Worm (Caenorhabditis elegans): Measurements from ENCODE around the gene F49E8.6.

F49E8.6 gene

DNA sequence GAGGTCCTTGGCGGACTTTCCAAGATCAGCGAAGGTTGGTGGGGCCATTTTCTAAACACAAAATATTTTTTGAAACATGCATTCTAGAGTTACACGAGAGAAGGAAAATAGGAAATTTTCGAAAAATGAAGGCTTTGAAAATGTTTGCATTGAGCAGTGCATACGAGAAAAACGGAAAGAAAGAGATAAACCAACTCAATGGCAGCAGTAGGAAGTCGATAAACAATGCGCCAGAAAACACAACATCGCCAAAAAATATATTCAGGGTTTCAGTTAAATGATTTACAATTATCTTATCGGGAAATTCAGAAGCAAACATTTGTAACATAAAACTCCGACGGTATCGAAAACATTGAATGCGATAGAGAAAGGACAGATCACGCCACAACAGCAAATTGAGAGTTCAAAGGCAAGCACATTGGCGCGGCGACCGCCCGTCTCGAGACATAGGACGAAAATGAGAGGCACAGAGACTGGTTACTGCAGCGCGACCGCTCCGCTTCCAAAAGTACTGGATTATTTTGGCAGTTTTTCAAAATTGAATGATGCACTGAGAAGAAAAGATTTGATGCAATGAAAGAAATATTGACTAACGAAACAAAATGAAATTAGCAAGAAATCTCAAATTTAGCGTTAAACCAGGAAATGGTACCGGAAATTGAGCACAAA, 46.5 kb downstream of the F49E8.6 start, which contains the start of the genes vdac-1 and R05G6.5 (continued):
- no peak for TF ChIP-seq bed-1 (GFP tag; IDR thresholded peaks at IDR 0.05)
- TF ChIP-seq lag-1 (GFP tag; IDR thresholded peaks at IDR 0.05): no peak
- no peak for TF ChIP-seq ceh-79 (tag; optimal IDR thresholded peaks at IDR 0.05)
- peak in 1 of 3 experiments; percentile 73 for TF ChIP-seq lin-35 (GFP tag; optimal IDR thresholded peaks at IDR 0.05)
- peak; percentile 97 for TF ChIP-seq madf-3 (GFP tag; IDR thresholded peaks at IDR 0.05)
- TF ChIP-seq F37B4.10 (GFP tag; IDR thresholded peaks at IDR 0.05): no peak
- no peak for TF ChIP-seq snpc-3.4 (tag; optimal IDR thresholded peaks at IDR 0.05)
- no peak for TF ChIP-seq hrde-1 (tag; optimal IDR thresholded peaks at IDR 0.05; ENCODE audit: borderline replicate concordance)
- no peak for TF ChIP-seq fkh-3 (tag; optimal IDR thresholded peaks at IDR 0.05)
- TF ChIP-seq unc-62 (GFP tag; optimal IDR thresholded peaks at IDR 0.05): no peak
- TF ChIP-seq F57A8.1 (GFP tag; optimal IDR thresholded peaks at IDR 0.05): no peak
- TF ChIP-seq lsy-27 (tag; optimal IDR thresholded peaks at IDR 0.05; ENCODE audit: borderline replicate concordance, insufficient read depth): no peak
- no peak for TF ChIP-seq hlh-26 (GFP tag; conservative IDR thresholded peaks at IDR 0.05)
- 0 out of 2 replicates have a peak, but pooled peaks have one; percentile 8 for TF ChIP-seq egrh-3 (GFP tag; IDR thresholded peaks at IDR 0.05)
- TF ChIP-seq cebp-1 (GFP tag; IDR thresholded peaks at IDR 0.05): no peak
- TF ChIP-seq cebp-1 (tag; optimal IDR thresholded peaks at IDR 0.05): peak; percentile 73
- no peak for TF ChIP-seq B0035.1 (tag; optimal IDR thresholded peaks at IDR 0.05)
- TF ChIP-seq snpc-4 (GFP tag; optimal IDR thresholded peaks at IDR 0.05): peak; percentile 22
- peak; percentile 17 to 58 (median 24) for TF ChIP-seq snpc-4 (tag; optimal IDR thresholded peaks at IDR 0.05)
- peak; percentile 42 for TF ChIP-seq chd-7 (tag; optimal IDR thresholded peaks at IDR 0.05)
- TF ChIP-seq nfyb-1 (GFP tag; IDR thresholded peaks at IDR 0.05): peak; percentile 44; the same call in 1 of the 2 replicates
- TF ChIP-seq tlf-1 (GFP tag; optimal IDR thresholded peaks at IDR 0.05): no peak
- TF ChIP-seq hmg-1.2 (GFP tag; IDR thresholded peaks at IDR 0.05): peak; percentile 92
- TF ChIP-seq akir-1 (GFP tag; optimal IDR thresholded peaks at IDR 0.05): no peak
- TF ChIP-seq lin-26 (GFP tag; IDR thresholded peaks at IDR 0.05): no peak
- TF ChIP-seq egl-18 (GFP tag; IDR thresholded peaks at IDR 0.05): no peak
- TF ChIP-seq him-1 (tag; optimal IDR thresholded peaks at IDR 0.05): no peak
- TF ChIP-seq mes-4 (tag; optimal IDR thresholded peaks at IDR 0.05): no peak
- TF ChIP-seq F10E7.11 (tag; optimal IDR thresholded peaks at IDR 0.05): no peak
- no peak for TF ChIP-seq ztf-22 (GFP tag; optimal IDR thresholded peaks at IDR 0.05)
- TF ChIP-seq let-607 (tag; optimal IDR thresholded peaks at IDR 0.05): peak; percentile 75 to 78

- TF ChIP-seq rpc-1 (optimal IDR thresholded peaks at IDR 0.05) (no peak), rpc-1 (tag; optimal IDR thresholded peaks at IDR 0.05) (no peak), ztf-22 (GFP tag; optimal IDR thresholded peaks at IDR 0.05) (no peak), lin-54 (GFP tag; optimal IDR thresholded peaks at IDR 0.05) (peak; percentile 21), lin-40 (tag; optimal IDR thresholded peaks at IDR 0.05) (peak; percentile 35), ceh-58 (GFP tag; IDR thresholded peaks at IDR 0.05) (no peak), hrde-1 (tag; optimal IDR thresholded peaks at IDR 0.05; ENCODE audit: borderline replicate concordance) (no peak), madf-3 (GFP tag; IDR thresholded peaks at IDR 0.05) (0 out of 2 replicates have a peak, but pooled peaks have one; percentile 54), pbrm-1 (GFP tag; IDR thresholded peaks at IDR 0.05) (peak; percentile 37; the same call in 1 of the 2 replicates), ceh-40 (GFP tag; IDR thresholded peaks at IDR 0.05) (0 out of 2 replicates have a peak, but pooled peaks have one; percentile 62), sptf-2 (GFP tag; optimal IDR thresholded peaks at IDR 0.05) (peak; percentile 0), Y67H2A.10 (GFP tag; conservative IDR thresholded peaks at IDR 0.05) (0 out of 2 replicates have a peak, but pooled peaks have one; percentile 51), ztf-25 (GFP tag; IDR thresholded peaks at IDR 0.05) (no peak), ZK185.1 (tag; optimal IDR thresholded peaks at IDR 0.05; ENCODE audit: poor library complexity, severe bottlenecking) (peak; percentile 54), Y53G8AR.9 (GFP tag; conservative IDR thresholded peaks at IDR 0.05) (peak; percentile 47; the same call in 1 of the 2 replicates), F23B12.7 (tag; optimal IDR thresholded peaks at IDR 0.05; ENCODE audit: insufficient read depth) (no peak), cebp-1 (GFP tag; IDR thresholded peaks at IDR 0.05) (no peak), cebp-1 (tag; optimal IDR thresholded peaks at IDR 0.05) (peak; percentile 57), lsy-27 (tag; optimal IDR thresholded peaks at IDR 0.05; ENCODE audit: borderline replicate concordance, insufficient read depth) (no peak)
Observed at ce11 chrIV:7507305-7507704, 47.2 kb downstream of the F49E8.6 start.

Measured in whole organism, young adult.